Worm (Caenorhabditis elegans): ENCODE data around the gene math-14.

Gene math-14

DNA sequence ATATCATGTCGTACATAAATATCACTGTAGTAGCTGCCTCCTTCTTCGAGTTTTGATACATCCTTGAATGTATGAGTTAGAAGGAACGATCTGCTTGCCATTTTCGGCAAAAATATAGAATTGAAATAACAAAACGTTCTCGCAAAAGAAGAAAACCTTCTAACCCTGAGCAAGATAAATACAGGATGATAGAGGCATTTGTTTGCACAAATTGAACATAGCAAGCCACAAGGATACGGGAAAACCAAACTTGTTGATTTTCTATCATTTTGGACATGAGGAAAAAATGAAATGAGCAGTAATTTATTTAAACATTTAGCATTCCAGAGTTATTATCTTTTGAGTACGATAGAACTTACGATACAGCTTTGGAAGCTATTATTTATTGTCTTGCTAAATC is 19.9 kb downstream of the math-14 start, which contains the start of gene math-8:
TSS of gene math-8 (minus strand) at position 101 of the 400 bp plus-strand sequence.
- TF ChIP-seq tag-97 (GFP tag; IDR thresholded peaks at IDR 0.05) (no peak), skn-1 (tag; optimal IDR thresholded peaks at IDR 0.05) (no peak), spr-3 (GFP tag; optimal IDR thresholded peaks at IDR 0.05) (no peak), tra-1 (GFP tag; IDR thresholded peaks at IDR 0.05) (no peak)

DNA sequence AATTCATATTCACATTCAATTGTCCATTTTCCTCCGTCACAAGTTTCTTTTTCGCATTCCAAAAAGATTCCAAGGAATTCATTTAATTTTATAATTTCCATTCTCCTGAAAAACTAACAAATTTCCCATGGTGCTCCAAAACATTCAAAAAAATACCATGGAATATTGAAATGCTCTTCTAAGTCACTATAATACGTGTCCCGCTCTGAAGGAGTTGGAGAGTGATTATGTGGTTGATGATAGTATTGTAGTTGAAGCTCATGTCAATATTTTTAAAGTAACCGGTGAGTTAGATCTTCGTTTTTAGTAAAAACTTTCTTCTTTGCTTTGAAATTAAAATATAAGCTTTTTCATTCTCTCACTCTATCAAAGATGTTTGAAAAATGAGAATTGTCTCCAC is 21.5 kb downstream of the math-14 start, which contains the start of gene math-9:
TSS of gene math-9 (minus strand) at position 101 of the 400 bp plus-strand sequence.
- no peak for TF ChIP-seq ctbp-1 (GFP tag; IDR thresholded peaks at IDR 0.05)
- no peak for TF ChIP-seq F49E8.2 (tag; optimal IDR thresholded peaks at IDR 0.05; ENCODE audit: borderline replicate concordance)
- no peak for TF ChIP-seq mdl-1 (tag; optimal IDR thresholded peaks at IDR 0.05)
- TF ChIP-seq Y5F2A.4 (GFP tag; optimal IDR thresholded peaks at IDR 0.05) = no peak
- TF ChIP-seq daf-12 (tag; optimal IDR thresholded peaks at IDR 0.05) = no peak
- no peak for TF ChIP-seq nhr-102 (tag; optimal IDR thresholded peaks at IDR 0.05)
- TF ChIP-seq mep-1 (tag; optimal IDR thresholded peaks at IDR 0.05) = no peak
- no peak for TF ChIP-seq mdt-29 (GFP tag; IDR thresholded peaks at IDR 0.05)
- no peak for TF ChIP-seq lin-39 (tag; optimal IDR thresholded peaks at IDR 0.05)
- no peak for TF ChIP-seq pqm-1 (tag; optimal IDR thresholded peaks at IDR 0.05)
- no peak for TF ChIP-seq nhr-77 (tag; optimal IDR thresholded peaks at IDR 0.05)
- no peak for TF ChIP-seq snpc-4 (tag; optimal IDR thresholded peaks at IDR 0.05)
- TF ChIP-seq lin-29 (GFP tag; IDR thresholded peaks at IDR 0.05) = no peak
- no peak for TF ChIP-seq Y75B8A.6 (GFP tag; IDR thresholded peaks at IDR 0.05)
- TF ChIP-seq zfp-3 (GFP tag; conservative IDR thresholded peaks at IDR 0.05) = no peak
- TF ChIP-seq aly-2 (tag; optimal IDR thresholded peaks at IDR 0.05) = no peak
- TF ChIP-seq zip-11 (GFP tag; IDR thresholded peaks at IDR 0.05) = no peak

DNA sequence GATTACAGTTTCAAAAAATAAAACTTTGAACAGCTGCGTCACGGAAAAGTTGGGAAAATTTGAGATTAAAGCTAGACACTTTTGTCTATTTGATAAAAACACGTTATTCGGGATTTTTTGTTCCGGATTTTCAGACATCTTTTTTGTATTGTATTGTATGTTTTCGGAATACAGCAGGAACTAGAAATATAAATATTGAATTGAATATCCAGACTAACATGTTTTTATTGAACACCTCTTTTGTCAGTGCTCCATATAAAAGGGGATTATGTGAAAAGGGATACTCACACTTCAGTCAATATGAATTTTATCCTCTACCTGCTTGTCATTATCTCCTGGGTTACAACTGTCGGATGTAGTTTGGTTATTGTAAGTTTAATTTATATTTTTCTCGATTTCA is 24.7 kb downstream of the math-14 start, which contains the start of gene C16C4.1:
TSS of gene C16C4.1 (plus strand) at position 301 of the 400 bp plus-strand sequence.
- TF ChIP-seq hlh-11 (tag; optimal IDR thresholded peaks at IDR 0.05) = no peak
- TF ChIP-seq ceh-28 (tag; optimal IDR thresholded peaks at IDR 0.05) = no peak

DNA sequence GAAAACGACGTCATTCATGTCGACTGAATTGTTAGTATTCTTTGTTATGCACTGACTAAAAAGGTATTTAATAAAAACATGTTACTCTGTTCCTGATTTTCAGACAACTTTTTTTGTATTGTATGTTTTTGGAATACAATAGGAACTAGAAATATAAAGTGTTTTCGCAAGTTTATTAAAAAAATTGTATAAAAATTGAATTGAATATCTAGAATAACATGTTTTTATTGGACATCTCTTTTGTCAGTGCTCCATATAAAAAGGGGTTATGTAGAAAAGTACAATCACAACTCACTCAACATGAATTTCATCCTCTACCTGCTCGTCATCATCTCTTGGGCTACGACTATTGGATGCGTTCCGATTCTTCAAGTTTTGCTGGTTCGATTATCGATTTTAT is 26.1 kb downstream of the math-14 start, which contains the start of gene C46F9.5:
TSS of gene C46F9.5 (plus strand) at position 301 of the 400 bp plus-strand sequence.
- no peak for TF ChIP-seq fos-1 (tag; optimal IDR thresholded peaks at IDR 0.05)
- TF ChIP-seq spr-3 (GFP tag; optimal IDR thresholded peaks at IDR 0.05) = no peak
- TF ChIP-seq nhr-76 (tag; optimal IDR thresholded peaks at IDR 0.05) = no peak
- no peak for TF ChIP-seq hlh-11 (tag; optimal IDR thresholded peaks at IDR 0.05)
- no peak for TF ChIP-seq F44E2.7 (GFP tag; IDR thresholded peaks at IDR 0.05)
- TF ChIP-seq F10B5.3 (tag; optimal IDR thresholded peaks at IDR 0.05) = no peak
- no peak for TF ChIP-seq spr-1 (tag; optimal IDR thresholded peaks at IDR 0.05)
- TF ChIP-seq lin-13 (GFP tag; optimal IDR thresholded peaks at IDR 0.05) = no peak
- TF ChIP-seq unc-130 (GFP tag; optimal IDR thresholded peaks at IDR 0.05) = no peak
- no peak for TF ChIP-seq daf-12 (tag; optimal IDR thresholded peaks at IDR 0.05)
- TF ChIP-seq nhr-11 (tag; optimal IDR thresholded peaks at IDR 0.05) = no peak

DNA sequence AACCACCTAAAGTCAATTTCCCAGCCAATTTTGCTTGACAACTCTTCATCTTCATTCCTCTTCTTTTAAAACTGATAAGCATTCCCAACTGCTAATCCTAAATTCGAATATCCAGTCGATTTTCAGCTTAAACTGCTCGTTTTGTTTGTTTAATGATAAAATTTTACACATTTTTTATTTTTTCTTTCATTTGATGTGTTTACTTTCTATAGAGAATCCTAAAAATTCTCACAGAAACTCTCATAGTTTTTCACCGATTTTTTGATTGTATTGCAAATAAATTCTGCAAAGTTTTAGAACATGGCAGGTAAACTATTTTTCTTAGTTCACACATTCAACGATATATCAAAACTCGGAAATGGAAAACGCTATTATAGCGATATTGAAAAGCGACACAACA is 26.5 kb downstream of the math-14 start, which contains the start of gene math-25:
TSS of gene math-25 (plus strand) at position 301 of the 400 bp plus-strand sequence.
- TF ChIP-seq lin-13 (GFP tag; optimal IDR thresholded peaks at IDR 0.05) (no peak), lim-7 (GFP tag; IDR thresholded peaks at IDR 0.05) (no peak), daf-8 (GFP tag; IDR thresholded peaks at IDR 0.05) (no peak), dmd-6 (GFP tag; IDR thresholded peaks at IDR 0.05) (no peak), jun-1 (tag; optimal IDR thresholded peaks at IDR 0.05) (no peak), nhr-11 (tag; optimal IDR thresholded peaks at IDR 0.05) (no peak), snpc-1.2 (GFP tag; IDR thresholded peaks at IDR 0.05) (no peak), hlh-30 (tag; optimal IDR thresholded peaks at IDR 0.05; ENCODE audit: insufficient read depth) (no peak), unc-62 (GFP tag; optimal IDR thresholded peaks at IDR 0.05 in 1 of 2) (no peak), unc-62 (tag; optimal IDR thresholded peaks at IDR 0.05) (no peak), lin-39 (tag; optimal IDR thresholded peaks at IDR 0.05) (no peak)

All from whole organism, L4 larva.